Worm (Caenorhabditis elegans): Measurements from ENCODE around the gene ZK721.3.

The ZK721.3 gene

ce11 chrX:8819815-8820415 lies 35.6 kb downstream of the ZK721.3 start (continued):
- TF ChIP-seq saeg-2 (GFP tag; IDR thresholded peaks at IDR 0.05): no peak
- TF ChIP-seq madf-9 (GFP tag; conservative IDR thresholded peaks at IDR 0.05): 0 out of 2 replicates have a peak, but pooled peaks have one; percentile 49
- TF ChIP-seq jun-1 (tag; optimal IDR thresholded peaks at IDR 0.05): no peak
- peak; percentile 0 for TF ChIP-seq rbr-2 (tag; optimal IDR thresholded peaks at IDR 0.05)
- TF ChIP-seq dmd-9 (GFP tag; IDR thresholded peaks at IDR 0.05): no peak

ce11 chrX:8820643-8821042 lies 36.3 kb downstream of the ZK721.3 start:
- TF ChIP-seq dmd-8 (GFP tag; IDR thresholded peaks at IDR 0.05): no peak
- TF ChIP-seq egl-27 (tag; optimal IDR thresholded peaks at IDR 0.05): no peak
- TF ChIP-seq dve-1 (tag; optimal IDR thresholded peaks at IDR 0.05; ENCODE audit: insufficient read depth): peak; percentile 55
- peak in 1 of 2 experiments; percentile 2 for TF ChIP-seq lsy-2 (tag; optimal IDR thresholded peaks at IDR 0.05)
- TF ChIP-seq ceh-32 (tag; optimal IDR thresholded peaks at IDR 0.05; ENCODE audit: poor library complexity): no peak
- no peak for TF ChIP-seq gei-8 (GFP tag; optimal IDR thresholded peaks at IDR 0.05)
- TF ChIP-seq nhr-48 (tag; optimal IDR thresholded peaks at IDR 0.05): no peak
- TF ChIP-seq nhr-28 (tag; optimal IDR thresholded peaks at IDR 0.05): peak; percentile 5
- TF ChIP-seq dmd-6 (GFP tag; IDR thresholded peaks at IDR 0.05): peak; percentile 26; the same call in 1 of the 2 replicates
- TF ChIP-seq skn-1 (tag; optimal IDR thresholded peaks at IDR 0.05): no peak
- peak; percentile 40 for TF ChIP-seq aha-1 (tag)
- no peak for TF ChIP-seq mdl-1 (tag; optimal IDR thresholded peaks at IDR 0.05)
- peak; percentile 31; the same call in 1 of the 2 replicates for TF ChIP-seq php-3 (GFP tag; IDR thresholded peaks at IDR 0.05)
- no peak for TF ChIP-seq Y48G9A.11 (GFP tag; IDR thresholded peaks at IDR 0.05)
- TF ChIP-seq daf-16 (GFP tag; optimal IDR thresholded peaks at IDR 0.05): no peak
- TF ChIP-seq daf-16 (tag; optimal IDR thresholded peaks at IDR 0.05): peak; percentile 74
- no peak for TF ChIP-seq arid-1 (GFP tag; conservative IDR thresholded peaks at IDR 0.05)
- TF ChIP-seq vab-7 (GFP tag; IDR thresholded peaks at IDR 0.05): no peak
- no peak for TF ChIP-seq zag-1 (tag; optimal IDR thresholded peaks at IDR 0.05)
- TF ChIP-seq fos-1 (tag; optimal IDR thresholded peaks at IDR 0.05): no peak
- peak; percentile 25 for TF ChIP-seq hlh-11 (tag; optimal IDR thresholded peaks at IDR 0.05)
- TF ChIP-seq pqm-1 (tag; optimal IDR thresholded peaks at IDR 0.05): peak; percentile 92

ce11 chrX:8824437-8824836 lies 40.1 kb downstream of the ZK721.3 start, which contains the start of gene ifd-1:
TSS of gene ifd-1 (minus strand) at chrX:8824448.
- TF ChIP-seq arid-1 (GFP tag; conservative IDR thresholded peaks at IDR 0.05): no peak
- peak; percentile 16 for TF ChIP-seq mxl-3 (GFP tag; optimal IDR thresholded peaks at IDR 0.05)
- TF ChIP-seq aha-1 (tag): peak; percentile 43
- no peak for TF ChIP-seq ceh-20 (GFP tag; IDR thresholded peaks at IDR 0.05)
- no peak for TF ChIP-seq unc-130 (GFP tag; optimal IDR thresholded peaks at IDR 0.05)
- TF ChIP-seq lin-39 (tag; optimal IDR thresholded peaks at IDR 0.05): no peak
- TF ChIP-seq nhr-25 (tag; optimal IDR thresholded peaks at IDR 0.05; ENCODE audit: borderline replicate concordance, insufficient read depth): no peak
- TF ChIP-seq lir-3 (tag; optimal IDR thresholded peaks at IDR 0.05): no peak
- TF ChIP-seq nhr-77 (tag; optimal IDR thresholded peaks at IDR 0.05): peak; percentile 40
- TF ChIP-seq snpc-1.2 (GFP tag; IDR thresholded peaks at IDR 0.05): no peak
- no peak for TF ChIP-seq zip-2 (tag; optimal IDR thresholded peaks at IDR 0.05)
- peak; percentile 81 for TF ChIP-seq nhr-28 (tag; optimal IDR thresholded peaks at IDR 0.05)
- peak; percentile 82 for TF ChIP-seq dve-1 (tag; optimal IDR thresholded peaks at IDR 0.05; ENCODE audit: insufficient read depth)
- TF ChIP-seq daf-16 (GFP tag; optimal IDR thresholded peaks at IDR 0.05): no peak
- peak; percentile 78 for TF ChIP-seq daf-16 (tag; optimal IDR thresholded peaks at IDR 0.05)
- no peak for TF ChIP-seq lin-15B (tag; optimal IDR thresholded peaks at IDR 0.05)
- TF ChIP-seq lin-38 (GFP tag; IDR thresholded peaks at IDR 0.05): no peak
- TF ChIP-seq rbr-2 (tag; optimal IDR thresholded peaks at IDR 0.05): no peak
- TF ChIP-seq nhr-48 (tag; optimal IDR thresholded peaks at IDR 0.05): peak; percentile 10
- peak; percentile 98 for TF ChIP-seq pqm-1 (tag; optimal IDR thresholded peaks at IDR 0.05)
- peak; percentile 23 for TF ChIP-seq hlh-30 (tag; optimal IDR thresholded peaks at IDR 0.05; ENCODE audit: insufficient read depth)
- TF ChIP-seq tra-1 (GFP tag; IDR thresholded peaks at IDR 0.05): 0 out of 2 replicates have a peak, but pooled peaks have one; percentile 38
- TF ChIP-seq skn-1 (tag; optimal IDR thresholded peaks at IDR 0.05): no peak
- TF ChIP-seq ceh-82 (tag; optimal IDR thresholded peaks at IDR 0.05): no peak
- TF ChIP-seq dmd-6 (GFP tag; IDR thresholded peaks at IDR 0.05): peak; percentile 51; the same call in 1 of the 2 replicates
- no peak for TF ChIP-seq Y105C5A.15 (GFP tag; IDR thresholded peaks at IDR 0.05)
- TF ChIP-seq set-16 (GFP tag; IDR thresholded peaks at IDR 0.05): no peak
- TF ChIP-seq nhr-41 (GFP tag; IDR thresholded peaks at IDR 0.05): no peak
- TF ChIP-seq daf-19 (GFP tag; conservative IDR thresholded peaks at IDR 0.05): no peak
- peak in 1 of 2 experiments; percentile 11 for TF ChIP-seq lsy-2 (tag; optimal IDR thresholded peaks at IDR 0.05)
- TF ChIP-seq daf-8 (GFP tag; IDR thresholded peaks at IDR 0.05): no peak

Data from whole organism, L4 larva.